Worm (Caenorhabditis elegans): Measurements from ENCODE around the gene F09E5.12.
"Not testable (repeated sequence)": the region's sequence is repeated elsewhere in the genome, so short reads cannot be mapped to it uniquely, and the experiment has no call there.

ce11 chrII:5346350-5346749 is 24.2 kb downstream of the F09E5.12 start:
- TF ChIP-seq madf-2 (tag; optimal IDR thresholded peaks at IDR 0.05); fkh-10 (GFP tag; optimal IDR thresholded peaks at IDR 0.05); ceh-9 (tag; optimal IDR thresholded peaks at IDR 0.05); T23F11.4 (GFP tag; optimal IDR thresholded peaks at IDR 0.05): not testable (repeated sequence)

Measured in whole organism, late embryonic.